In genomic region chrX:6742011-6742683, ce11 we compare ENCODE assay signal across 5 worm cellular contexts.
TF ChIP-seq lines count a peak whose summit lies in the region.

TSS of gene mdl-1 (plus strand) at chrX:6742351.

TF ChIP-seq in whole organism, L1 larva, 84 proteins besides CTCF, POLR2A, EP300 and RAD21 (continues in another document):
- TF ChIP-seq nhr-47 (tag; optimal IDR thresholded peaks at IDR 0.05; lab: Kevin White, UChicago) (peak; percentile 86), isw-1 (GFP tag; IDR thresholded peaks at IDR 0.05; lab: Robert Waterston, UW) (peak; percentile 80), dsc-1 (tag; optimal IDR thresholded peaks at IDR 0.05; lab: Kevin White, UChicago) (peak; percentile 70), jun-1 (tag; optimal IDR thresholded peaks at IDR 0.05; lab: Kevin White, UChicago) (peak; percentile 94), C34B4.2 (tag; optimal IDR thresholded peaks at IDR 0.05; lab: Kevin White, UChicago) (no peak), ceh-8 (GFP tag; optimal IDR thresholded peaks at IDR 0.05; lab: Kevin White, UChicago) (peak; percentile 78), unc-86 (tag; optimal IDR thresholded peaks at IDR 0.05; lab: Kevin White, UChicago) (peak; percentile 77), ceh-88 (GFP tag; IDR thresholded peaks at IDR 0.05; lab: Robert Waterston, UW) (peak; percentile 55; the same call in 1 of the 2 replicates), nhr-84 (tag; optimal IDR thresholded peaks at IDR 0.05; lab: Kevin White, UChicago) (no peak), sup-37 (GFP tag; optimal IDR thresholded peaks at IDR 0.05; lab: Kevin White, UChicago) (peak; percentile 17), hlh-4 (tag; optimal IDR thresholded peaks at IDR 0.05; lab: Kevin White, UChicago) (no peak), C16A3.4 (tag; optimal IDR thresholded peaks at IDR 0.05; lab: Kevin White, UChicago) (peak; percentile 64), tbx-2 (tag; optimal IDR thresholded peaks at IDR 0.05; lab: Kevin White, UChicago) (peak; percentile 84), fkh-4 (tag; optimal IDR thresholded peaks at IDR 0.05; lab: Kevin White, UChicago; ENCODE audit: borderline replicate concordance) (no peak), nhr-85 (tag; lab: Kevin White, UChicago) (peak; percentile 88), mep-1 (tag; optimal IDR thresholded peaks at IDR 0.05; lab: Kevin White, UChicago) (peak; percentile 71), sptf-1 (tag; optimal IDR thresholded peaks at IDR 0.05; lab: Kevin White, UChicago) (no peak), hpl-2 (GFP tag; optimal IDR thresholded peaks at IDR 0.05; lab: Kevin White, UChicago) (no peak), zag-1 (tag; optimal IDR thresholded peaks at IDR 0.05; lab: Kevin White, UChicago) (no peak)

TF ChIP-seq in whole organism, L3 larva, 47 proteins besides CTCF, POLR2A, EP300 and RAD21 (continues in another document):
- TF ChIP-seq daf-12 (tag; optimal IDR thresholded peaks at IDR 0.05; lab: Kevin White, UChicago) (no peak), fkh-10 (GFP tag; optimal IDR thresholded peaks at IDR 0.05; lab: Kevin White, UChicago) (peak; percentile 20), aly-2 (tag; optimal IDR thresholded peaks at IDR 0.05; lab: Kevin White, UChicago) (no peak), skn-1 (tag; optimal IDR thresholded peaks at IDR 0.05; lab: Kevin White, UChicago) (peak; percentile 40), nhr-25 (tag; optimal IDR thresholded peaks at IDR 0.05; lab: Kevin White, UChicago) (peak; percentile 95), mdl-1 (tag; optimal IDR thresholded peaks at IDR 0.05; lab: Kevin White, UChicago) (peak; percentile 100), jun-1 (tag; optimal IDR thresholded peaks at IDR 0.05; lab: Kevin White, UChicago) (peak; percentile 81), pha-4 (tag; optimal IDR thresholded peaks at IDR 0.05; lab: Kevin White, UChicago) (peak; percentile 94), elt-1 (tag; optimal IDR thresholded peaks at IDR 0.05; lab: Kevin White, UChicago) (peak; percentile 81), R02D3.7 (tag; optimal IDR thresholded peaks at IDR 0.05; lab: Kevin White, UChicago) (peak; percentile 40), ZK546.5 (tag; optimal IDR thresholded peaks at IDR 0.05; lab: Kevin White, UChicago) (no peak), lin-15B (tag; optimal IDR thresholded peaks at IDR 0.05; lab: Kevin White, UChicago) (peak; percentile 26), unc-62 (GFP tag; optimal IDR thresholded peaks at IDR 0.05; lab: Kevin White, UChicago) (peak; percentile 74), egl-27 (tag; optimal IDR thresholded peaks at IDR 0.05; lab: Kevin White, UChicago) (peak; percentile 95), nfya-1 (tag; optimal IDR thresholded peaks at IDR 0.05; lab: Kevin White, UChicago; ENCODE audit: insufficient read depth) (peak; percentile 96), nhr-12 (tag; optimal IDR thresholded peaks at IDR 0.05; lab: Kevin White, UChicago) (no peak), elt-2 (tag; optimal IDR thresholded peaks at IDR 0.05; lab: Kevin White, UChicago) (peak; percentile 87), lin-39 (tag; optimal IDR thresholded peaks at IDR 0.05; lab: Kevin White, UChicago) (peak; percentile 95), snpc-4 (tag; optimal IDR thresholded peaks at IDR 0.05; lab: Kevin White, UChicago) (peak; percentile 71)

TF ChIP-seq in whole organism, early embryonic, 17 proteins besides CTCF, POLR2A, EP300 and RAD21:
- TF ChIP-seq ceh-36 (tag; optimal IDR thresholded peaks at IDR 0.05; lab: Kevin White, UChicago) (no peak), ama-1 (optimal IDR thresholded peaks at IDR 0.05; lab: Kevin White, UChicago) (no peak), hmbx-1 (tag; optimal IDR thresholded peaks at IDR 0.05; lab: Kevin White, UChicago) (no peak), ets-7 (tag; optimal IDR thresholded peaks at IDR 0.05; lab: Kevin White, UChicago) (peak; percentile 34), ceh-13 (GFP tag; optimal IDR thresholded peaks at IDR 0.05; lab: Kevin White, UChicago) (peak; percentile 3), B0310.2 (tag; optimal IDR thresholded peaks at IDR 0.05; lab: Kevin White, UChicago) (peak; percentile 40), scrt-1 (GFP tag; IDR thresholded peaks at IDR 0.05; lab: Robert Waterston, UW) (no peak), pes-1 (GFP tag; IDR thresholded peaks at IDR 0.05; lab: Robert Waterston, UW) (peak; percentile 67; the same call in 1 of the 2 replicates), flt-1 (GFP tag; IDR thresholded peaks at IDR 0.05; lab: Robert Waterston, UW) (peak; percentile 68), hnd-1 (tag; optimal IDR thresholded peaks at IDR 0.05; lab: Kevin White, UChicago) (no peak), F13C5.2 (tag; optimal IDR thresholded peaks at IDR 0.05; lab: Kevin White, UChicago) (peak; percentile 76), aly-1 (tag; optimal IDR thresholded peaks at IDR 0.05; lab: Kevin White, UChicago) (no peak), hmg-4 (GFP tag; optimal IDR thresholded peaks at IDR 0.05; lab: Kevin White, UChicago) (peak; percentile 86), tbx-11 (GFP tag; IDR thresholded peaks at IDR 0.05; lab: Robert Waterston, UW) (0 out of 2 replicates have a peak, but pooled peaks have one; percentile 8)

TF ChIP-seq in whole organism, midembryonic, 9 proteins besides CTCF, POLR2A, EP300 and RAD21:
- TF ChIP-seq T22C8.4 (GFP tag; IDR thresholded peaks at IDR 0.05; lab: Robert Waterston, UW), result no peak
- no peak; the same call in 1 of the 2 replicates for TF ChIP-seq tab-1 (GFP tag; IDR thresholded peaks at IDR 0.05; lab: Robert Waterston, UW)
- peak; percentile 45; the same call in 1 of the 2 replicates for TF ChIP-seq ztf-29 (GFP tag; IDR thresholded peaks at IDR 0.05; lab: Robert Waterston, UW)
- no peak for TF ChIP-seq ref-1 (GFP tag; conservative IDR thresholded peaks at IDR 0.05; lab: Robert Waterston, UW)
- peak; percentile 79 for TF ChIP-seq flt-1 (GFP tag; IDR thresholded peaks at IDR 0.05; lab: Robert Waterston, UW)
- TF ChIP-seq ztf-23 (GFP tag; IDR thresholded peaks at IDR 0.05; lab: Robert Waterston, UW), result no peak
- TF ChIP-seq cog-1 (tag; optimal IDR thresholded peaks at IDR 0.05; lab: Kevin White, UChicago), result peak; percentile 90
TF ChIP-seq in whole organism, midembryonic: peak in this region for 3.

TF ChIP-seq in whole organism, young adult, 124 proteins besides CTCF, POLR2A, EP300 and RAD21 (continues in another document):
- TF ChIP-seq K12H6.12 (tag; optimal IDR thresholded peaks at IDR 0.05; lab: Kevin White, UChicago) (peak; percentile 92), lin-35 (GFP tag; optimal IDR thresholded peaks at IDR 0.05; lab: Kevin White, UChicago) (peak in 1 of 3 experiments; percentile 14), mxl-1 (tag; optimal IDR thresholded peaks at IDR 0.05; lab: Kevin White, UChicago) (no peak), Y95B8A.8 (GFP tag; IDR thresholded peaks at IDR 0.05; lab: Robert Waterston, UW) (peak; percentile 62; the same call in 1 of the 2 replicates), lin-40 (tag; optimal IDR thresholded peaks at IDR 0.05; lab: Kevin White, UChicago) (peak; percentile 68), Y53G8AR.9 (GFP tag; conservative IDR thresholded peaks at IDR 0.05; lab: Robert Waterston, UW) (0 out of 2 replicates have a peak, but pooled peaks have one; percentile 7), aptf-3 (GFP tag; IDR thresholded peaks at IDR 0.05; lab: Robert Waterston, UW) (no peak), ceh-79 (tag; optimal IDR thresholded peaks at IDR 0.05; lab: Kevin White, UChicago) (no peak), ztf-26 (tag; optimal IDR thresholded peaks at IDR 0.05; lab: Kevin White, UChicago) (peak; percentile 82), ccch-3 (GFP tag; optimal IDR thresholded peaks at IDR 0.05; lab: Kevin White, UChicago) (no peak), rpc-1 (optimal IDR thresholded peaks at IDR 0.05; lab: Kevin White, UChicago) (no peak), rpc-1 (tag; optimal IDR thresholded peaks at IDR 0.05; lab: Kevin White, UChicago) (no peak), attf-6 (GFP tag; IDR thresholded peaks at IDR 0.05; lab: Robert Waterston, UW) (no peak), unc-130 (GFP tag; optimal IDR thresholded peaks at IDR 0.05; lab: Kevin White, UChicago) (no peak), dpl-1 (GFP tag; optimal IDR thresholded peaks at IDR 0.05; lab: Kevin White, UChicago) (no peak), gei-17 (GFP tag; optimal IDR thresholded peaks at IDR 0.05; lab: Kevin White, UChicago) (peak; percentile 65), madf-3 (GFP tag; IDR thresholded peaks at IDR 0.05; lab: Robert Waterston, UW) (no peak), nhr-90 (tag; optimal IDR thresholded peaks at IDR 0.05; lab: Kevin White, UChicago) (no peak), lir-1 (GFP tag; conservative IDR thresholded peaks at IDR 0.05; lab: Robert Waterston, UW) (peak; percentile 30; the same call in 1 of the 2 replicates), nfya-2 (GFP tag; IDR thresholded peaks at IDR 0.05; lab: Robert Waterston, UW) (no peak), F23B12.7 (tag; optimal IDR thresholded peaks at IDR 0.05; lab: Kevin White, UChicago; ENCODE audit: insufficient read depth) (peak; percentile 70), pbrm-1 (GFP tag; IDR thresholded peaks at IDR 0.05; lab: Robert Waterston, UW) (peak; percentile 68; the same call in 1 of the 2 replicates), mel-28 (tag; optimal IDR thresholded peaks at IDR 0.05; lab: Kevin White, UChicago; ENCODE audit: borderline replicate concordance) (no peak), lsl-1 (GFP tag; optimal IDR thresholded peaks at IDR 0.05; lab: Kevin White, UChicago) (no peak), rec-8 (tag; optimal IDR thresholded peaks at IDR 0.05; lab: Kevin White, UChicago) (no peak), snpc-1.3 (tag; optimal IDR thresholded peaks at IDR 0.05; lab: Kevin White, UChicago; ENCODE audit: insufficient read depth) (no peak), B0261.1 (tag; optimal IDR thresholded peaks at IDR 0.05; lab: Kevin White, UChicago) (no peak), lag-1 (GFP tag; IDR thresholded peaks at IDR 0.05; lab: Robert Waterston, UW) (no peak), mes-4 (tag; optimal IDR thresholded peaks at IDR 0.05; lab: Kevin White, UChicago) (no peak), cebp-2 (GFP tag; IDR thresholded peaks at IDR 0.05; lab: Robert Waterston, UW) (0 out of 2 replicates have a peak, but pooled peaks have one; percentile 54), rcor-1 (GFP tag; IDR thresholded peaks at IDR 0.05; lab: Robert Waterston, UW) (peak; percentile 60), dpff-1 (tag; optimal IDR thresholded peaks at IDR 0.05; lab: Kevin White, UChicago) (no peak), tbp1 (GFP tag; optimal IDR thresholded peaks at IDR 0.05; lab: Kevin White, UChicago) (peak; percentile 44), nhr-27 (tag; optimal IDR thresholded peaks at IDR 0.05; lab: Kevin White, UChicago) (peak; percentile 53), die-1 (tag; optimal IDR thresholded peaks at IDR 0.05; lab: Kevin White, UChicago) (no peak), F57A8.1 (GFP tag; optimal IDR thresholded peaks at IDR 0.05; lab: Kevin White, UChicago) (no peak), F52B5.7 (tag; optimal IDR thresholded peaks at IDR 0.05; lab: Kevin White, UChicago) (peak; percentile 71), attf-5 (GFP tag; optimal IDR thresholded peaks at IDR 0.05; lab: Kevin White, UChicago) (peak; percentile 64), snpc-1.1 (tag; optimal IDR thresholded peaks at IDR 0.05; lab: Kevin White, UChicago; ENCODE audit: insufficient read depth) (no peak)

Comparison
In these comparisons a context has a peak if more than half of its experiments do, and no peak if none do; other contexts are left out.
1. Of the 8 proteins assayed by ChIP-seq in both whole organism, young adult and whole organism, L1 larva: peak only in whole organism, young adult: none; only in whole organism, L1 larva: ama-1, dpl-1, efl-1, nhr-90 and unc-130; in both: snpc-4; in neither: 1; mixed calls (peak in some experiments, not most) for 1.